Worm (Caenorhabditis elegans) whole organism, L1 larva: ENCODE measurements around the gene daf-12.

Experiments used
- ama-1 ChIP-seq: fragments of 150-350 bp; optimal IDR thresholded peaks from 2 replicates; lab custom pipeline; 2014
- blmp-1 ChIP-seq: fragments of 150-350 bp; optimal IDR thresholded peaks from 2 replicates; lab custom pipeline; 2014; ENCODE audit warnings: missing biosample characterization, missing genetic modification characterization
- ceh-63 ChIP-seq: fragments of 200-800 bp; sonication (Bioruptor generic); optimal IDR thresholded peaks from 2 replicates; lab custom pipeline; 2018; ENCODE audit warnings: mild to moderate bottlenecking, missing genetic modification characterization, missing compliant biosample characterization
- ceh-82 ChIP-seq, 3 experiments: fragments of 150-350 bp in 1 of 3; sonication (generic microtip) in 2 of 3; optimal IDR thresholded peaks; 2 replicates each; lab custom pipeline; 2014 to 2017; ENCODE audit warnings: missing biosample characterization in 3 of 3, missing genetic modification characterization in 3 of 3
- ceh-88 ChIP-seq: fragments of 200-800 bp; sonication (Bioruptor generic); IDR thresholded peaks from 2 replicates; pipeline ENCODE4 v1.3.6; 2022; ENCODE audit warnings: missing genetic modification characterization, missing compliant biosample characterization
- ceh-90 ChIP-seq: sonication (generic microtip); optimal IDR thresholded peaks from 2 replicates; lab custom pipeline; 2016; ENCODE audit warnings: missing genetic modification characterization, missing compliant biosample characterization
- dsc-1 ChIP-seq: sonication (generic microtip); optimal IDR thresholded peaks from 2 replicates; lab custom pipeline; 2016; ENCODE audit warnings: mild to moderate bottlenecking, missing genetic modification characterization, missing compliant biosample characterization
- efl-1 ChIP-seq, 4 experiments: fragments of 150-350 bp; optimal IDR thresholded peaks in 3 of 4; peaks in 1 of 4; 1 replicate in 1 of 4; 2 replicates in 3 of 4; lab custom pipeline; 2014; ENCODE audit warnings: missing biosample characterization in 2 of 4, missing genetic modification characterization in 2 of 4, missing genetic modification reagents in 2 of 4
- elt-2 ChIP-seq: sonication (generic microtip); optimal IDR thresholded peaks from 2 replicates; lab custom pipeline; 2016; ENCODE audit warnings: missing genetic modification characterization, mild to moderate bottlenecking, inconsistent platforms, missing compliant biosample characterization, missing genetic modification reagents
- elt-3 ChIP-seq, 6 experiments: fragments of 150-350 bp in 1 of 6; sonication (generic microtip); optimal IDR thresholded peaks; 2 replicates each; lab custom pipeline; 2017 to 2018; ENCODE audit warnings: missing biosample characterization in 6 of 6, missing genetic modification characterization in 6 of 6, inconsistent platforms in 1 of 6
- fkh-4 ChIP-seq: sonication (generic microtip); optimal IDR thresholded peaks from 2 replicates; lab custom pipeline; 2016; ENCODE audit warnings: missing compliant biosample characterization, missing genetic modification characterization, borderline replicate concordance
- fos-1 ChIP-seq: fragments of 150-350 bp; optimal IDR thresholded peaks from 2 replicates; lab custom pipeline; 2014; ENCODE audit warnings: missing biosample characterization, missing genetic modification characterization
- grh-1 ChIP-seq: fragments of 200-800 bp; sonication (Bioruptor generic); IDR thresholded peaks from 2 replicates; pipeline ENCODE4 v1.3.6; 2022; ENCODE audit warnings: missing genetic modification reagents, missing genetic modification characterization, missing compliant biosample characterization
- hlh-17 ChIP-seq: fragments of 200-800 bp; sonication (Bioruptor generic); optimal IDR thresholded peaks from 2 replicates; lab custom pipeline; 2018; ENCODE audit warnings: missing genetic modification characterization, mild to moderate bottlenecking, missing compliant biosample characterization, moderate library complexity, borderline replicate concordance
- hlh-4 ChIP-seq: sonication (generic microtip); optimal IDR thresholded peaks from 2 replicates; lab custom pipeline; 2016; ENCODE audit warnings: mild to moderate bottlenecking, missing genetic modification characterization, missing compliant biosample characterization
- hpl-2 ChIP-seq: fragments of 150-350 bp; optimal IDR thresholded peaks from 2 replicates; lab custom pipeline; 2014; ENCODE audit warnings: missing biosample characterization, missing genetic modification reagents, missing genetic modification characterization
- irx-1 ChIP-seq: sonication (generic microtip); optimal IDR thresholded peaks from 2 replicates; lab custom pipeline; 2016; ENCODE audit warnings: missing genetic modification characterization, missing compliant biosample characterization
- jun-1 ChIP-seq: fragments of 150-350 bp; optimal IDR thresholded peaks from 2 replicates; lab custom pipeline; 2014; ENCODE audit warnings: missing biosample characterization, missing genetic modification reagents, missing genetic modification characterization
- lin-13 ChIP-seq: fragments of 150-350 bp; optimal IDR thresholded peaks from 2 replicates; lab custom pipeline; 2014; ENCODE audit warnings: missing biosample characterization, missing genetic modification reagents, missing genetic modification characterization
- lin-14 ChIP-seq: fragments of 200-800 bp; sonication (Bioruptor generic); optimal IDR thresholded peaks from 2 replicates; lab custom pipeline; 2018; ENCODE audit warnings: mild to moderate bottlenecking, missing genetic modification characterization, moderate library complexity, missing compliant biosample characterization
- lin-15B ChIP-seq: fragments of 150-350 bp; sonication (generic microtip); optimal IDR thresholded peaks from 3 replicates; lab custom pipeline; 2014; ENCODE audit warnings: missing biosample characterization, missing genetic modification characterization
- lin-35 ChIP-seq, 2 experiments: fragments of 150-350 bp; optimal IDR thresholded peaks; 2 replicates each; lab custom pipeline; 2014; ENCODE audit warnings: missing biosample characterization in 2 of 2, missing genetic modification characterization in 2 of 2, missing genetic modification reagents in 2 of 2
- lin-39 ChIP-seq: fragments of 150-350 bp; optimal IDR thresholded peaks from 2 replicates; lab custom pipeline; 2014; ENCODE audit warnings: missing biosample characterization, missing genetic modification reagents, missing genetic modification characterization
- lir-3 ChIP-seq: sonication (generic microtip); optimal IDR thresholded peaks from 2 replicates; lab custom pipeline; 2016; ENCODE audit warnings: mild to moderate bottlenecking, missing genetic modification characterization, moderate library complexity, missing compliant biosample characterization; ENCODE audit not compliant: poor library complexity
- mdl-1 ChIP-seq, 2 experiments: fragments of 150-350 bp; optimal IDR thresholded peaks; 2 replicates each; lab custom pipeline; 2014 to 2017; ENCODE audit warnings: missing biosample characterization in 2 of 2, missing genetic modification characterization in 2 of 2, inconsistent platforms in 1 of 2
- nhr-20 ChIP-seq: sonication (generic microtip); optimal IDR thresholded peaks from 2 replicates; lab custom pipeline; 2016; ENCODE audit warnings: mild to moderate bottlenecking, missing genetic modification characterization, missing compliant biosample characterization
- nhr-237 ChIP-seq: fragments of 150-350 bp; optimal IDR thresholded peaks from 2 replicates; lab custom pipeline; 2014; ENCODE audit warnings: missing biosample characterization, missing genetic modification characterization
- nhr-47 ChIP-seq: sonication (generic microtip); optimal IDR thresholded peaks from 2 replicates; lab custom pipeline; 2016; ENCODE audit warnings: mild to moderate bottlenecking, missing genetic modification characterization, moderate library complexity, missing compliant biosample characterization
- nhr-71 ChIP-seq: sonication (generic microtip); optimal IDR thresholded peaks from 2 replicates; lab custom pipeline; 2016; ENCODE audit warnings: mild to moderate bottlenecking, missing genetic modification characterization, moderate library complexity, missing compliant biosample characterization
- nhr-76 ChIP-seq: sonication (generic microtip); optimal IDR thresholded peaks from 2 replicates; lab custom pipeline; 2017; ENCODE audit warnings: missing biosample characterization, missing genetic modification characterization
- nhr-85 ChIP-seq: sonication (generic microtip); peaks from one replicate; lab custom pipeline; 2016; ENCODE audit warnings: missing genetic modification characterization, inconsistent platforms, missing compliant biosample characterization
- nhr-90 ChIP-seq: sonication (generic microtip); optimal IDR thresholded peaks from 2 replicates; lab custom pipeline; 2016; ENCODE audit warnings: mild to moderate bottlenecking, missing genetic modification characterization, missing compliant biosample characterization; ENCODE audit not compliant: poor library complexity
- pag-3 ChIP-seq: sonication (generic microtip); optimal IDR thresholded peaks from 2 replicates; lab custom pipeline; 2017; ENCODE audit warnings: missing genetic modification characterization, mild to moderate bottlenecking, missing compliant biosample characterization, antibody characterized with exemption, borderline replicate concordance; ENCODE audit not compliant: insufficient read depth
- pax-3 ChIP-seq: fragments of 200-800 bp; sonication (Bioruptor generic); optimal IDR thresholded peaks from 2 replicates; lab custom pipeline; 2018; ENCODE audit warnings: mild to moderate bottlenecking, missing genetic modification characterization, moderate library complexity, missing compliant biosample characterization
- pqm-1 ChIP-seq: sonication (generic microtip); optimal IDR thresholded peaks from 3 replicates; lab custom pipeline; 2017; ENCODE audit warnings: missing biosample characterization, missing genetic modification characterization
- snu-23 ChIP-seq: sonication (generic microtip); optimal IDR thresholded peaks from 2 replicates; lab custom pipeline; 2016; ENCODE audit warnings: missing genetic modification characterization, missing compliant biosample characterization
- swsn-7 ChIP-seq: sonication (generic microtip); optimal IDR thresholded peaks from 2 replicates; lab custom pipeline; 2016; ENCODE audit warnings: missing genetic modification characterization, missing compliant biosample characterization
- tbx-2 ChIP-seq: sonication (generic microtip); optimal IDR thresholded peaks from 2 replicates; lab custom pipeline; 2016; ENCODE audit warnings: missing genetic modification characterization, missing compliant biosample characterization
- tlp-1 ChIP-seq: fragments of 150-350 bp; optimal IDR thresholded peaks from 2 replicates; lab custom pipeline; 2014; ENCODE audit warnings: missing biosample characterization, missing genetic modification characterization
- unc-30 ChIP-seq: sonication (generic microtip); optimal IDR thresholded peaks from 2 replicates; lab custom pipeline; 2017; ENCODE audit warnings: missing biosample characterization, missing genetic modification characterization
- unc-62 ChIP-seq: fragments of 150-350 bp; optimal IDR thresholded peaks from 2 replicates; lab custom pipeline; 2014; ENCODE audit warnings: missing biosample characterization, missing genetic modification reagents, missing genetic modification characterization
- unc-98 ChIP-seq: fragments of 200-800 bp; sonication (Bioruptor generic); IDR thresholded peaks from 2 replicates; pipeline ENCODE4 v1.3.6; 2022; ENCODE audit warnings: missing genetic modification characterization, missing compliant biosample characterization
- zip-4 ChIP-seq: fragments of 200-800 bp; sonication (Bioruptor generic); optimal IDR thresholded peaks from 2 replicates; lab custom pipeline; 2018; ENCODE audit warnings: mild to moderate bottlenecking, missing genetic modification characterization, moderate library complexity, missing compliant biosample characterization

daf-12 gene

DNA sequence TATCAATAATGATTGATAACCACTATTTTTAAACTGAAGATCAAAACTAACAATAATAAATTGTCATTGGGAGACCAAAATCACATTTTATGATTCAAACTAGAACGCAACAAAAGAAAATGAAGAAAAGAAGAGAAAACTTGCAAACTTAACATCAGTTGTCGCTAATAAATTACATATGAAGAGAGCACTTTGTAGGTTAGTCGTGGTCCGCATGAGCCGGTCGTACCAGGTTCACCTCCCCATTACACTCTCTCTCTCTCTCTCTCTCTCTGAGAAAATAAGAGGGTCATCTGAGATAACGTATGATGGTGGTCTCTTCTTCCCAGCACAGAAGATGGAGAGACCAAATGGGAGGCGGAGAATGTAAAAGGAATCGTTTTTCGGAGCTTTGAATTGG is 6.6 kb upstream of the daf-12 start (continued):
- TF ChIP-seq nhr-20 (peak; percentile 41), ceh-88 (GFP tag; lab: Robert Waterston, UW) (no peak), pag-3 (no peak), dsc-1 (tag; lab: Kevin White, UChicago) (peak; percentile 42), hlh-17 (GFP tag; lab: Kevin White, UChicago) (no peak), mdl-1 (tag; optimal IDR thresholded peaks at IDR 0.05; lab: Kevin White, UChicago) (peak in 1 of 2 experiments; percentile 5), lin-39 (tag; lab: Kevin White, UChicago) (no peak), ceh-90 (tag; lab: Kevin White, UChicago) (no peak)

DNA sequence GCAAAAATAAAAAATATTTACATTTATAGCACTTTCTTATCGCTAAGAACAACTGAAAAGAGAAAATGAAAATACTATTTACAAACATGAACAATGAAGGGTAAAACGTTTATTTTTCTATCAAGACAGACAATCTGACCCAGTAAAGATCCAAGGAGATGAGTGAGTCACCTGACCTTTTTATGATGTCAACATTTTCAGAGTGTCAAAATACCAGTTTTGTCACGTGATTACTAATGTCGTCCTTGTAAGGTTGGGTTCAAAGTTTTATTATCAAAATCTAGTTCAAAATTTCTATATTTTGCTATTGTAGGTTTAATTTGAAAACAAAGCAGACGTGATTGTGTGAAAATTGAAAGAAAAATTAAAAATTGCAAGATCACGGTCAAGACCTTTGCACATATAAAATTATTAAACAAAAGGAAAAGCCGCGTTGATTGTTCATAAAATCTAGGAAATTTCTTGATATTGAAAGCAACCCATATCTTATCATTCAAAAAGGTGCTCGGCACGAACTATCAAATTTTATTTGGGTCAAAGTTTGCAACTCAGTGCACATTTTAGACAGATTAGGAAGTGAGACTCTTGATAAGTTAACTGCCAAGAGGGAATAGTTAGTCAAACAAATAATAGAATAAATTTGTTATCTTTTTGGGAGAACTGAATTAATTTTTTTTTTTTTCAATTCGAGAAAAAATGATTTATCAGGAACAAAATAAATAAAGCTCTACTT is 5.5 kb upstream of the daf-12 start:
- TF ChIP-seq lin-14: peak; percentile 26
- peak; percentile 37 for TF ChIP-seq tlp-1 (tag; lab: Kevin White, UChicago)
- peak; percentile 70 for TF ChIP-seq nhr-20
- TF ChIP-seq ceh-82 (tag; optimal IDR thresholded peaks at IDR 0.05; lab: Kevin White, UChicago): no peak
- peak; percentile 21 for TF ChIP-seq snu-23
- TF ChIP-seq hlh-17 (GFP tag; lab: Kevin White, UChicago): no peak
- peak in 2 of 6 experiments; percentile 50 to 55 for TF ChIP-seq elt-3 (tag; optimal IDR thresholded peaks at IDR 0.05; lab: Kevin White, UChicago)
- peak; percentile 39 for TF ChIP-seq nhr-71 (tag; lab: Kevin White, UChicago)
- TF ChIP-seq jun-1 (tag; lab: Kevin White, UChicago): no peak
- TF ChIP-seq nhr-85 (tag; lab: Kevin White, UChicago): peak; percentile 93
- TF ChIP-seq ceh-63 (GFP tag; lab: Kevin White, UChicago): no peak
- TF ChIP-seq unc-98 (GFP tag; lab: Robert Waterston, UW): no peak
- TF ChIP-seq mdl-1 (tag; optimal IDR thresholded peaks at IDR 0.05; lab: Kevin White, UChicago): peak in 1 of 2 experiments; percentile 8
- TF ChIP-seq lin-35 (GFP tag; optimal IDR thresholded peaks at IDR 0.05; lab: Kevin White, UChicago): peak in 1 of 2 experiments; percentile 25
- TF ChIP-seq nhr-90 (tag; lab: Kevin White, UChicago): peak; percentile 25
- peak; percentile 2 for TF ChIP-seq blmp-1 (tag; lab: Kevin White, UChicago)
- TF ChIP-seq elt-2 (tag; lab: Kevin White, UChicago): peak; percentile 89
- TF ChIP-seq fos-1 (tag; lab: Kevin White, UChicago): no peak

DNA sequence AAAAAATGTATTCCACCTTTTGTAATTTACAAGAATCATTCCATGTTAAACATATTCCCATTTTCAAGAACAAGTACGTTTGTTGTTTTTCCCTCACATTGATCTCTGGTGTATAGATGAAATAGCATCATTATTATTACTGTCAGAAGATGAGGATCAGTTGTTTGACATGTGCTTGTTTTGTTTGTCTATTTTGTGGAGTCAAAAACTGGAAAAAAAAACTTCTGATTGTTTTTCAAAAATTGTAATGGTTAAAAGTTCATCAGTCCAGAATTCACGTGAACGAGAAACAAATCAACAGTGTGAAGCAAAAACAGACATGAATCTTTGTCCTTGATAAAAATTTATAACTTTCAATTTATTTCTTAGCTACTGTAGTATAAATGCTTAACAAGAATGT is 4.8 kb upstream of the daf-12 start:
- TF ChIP-seq nhr-20: peak; percentile 31
- TF ChIP-seq lin-13: no peak
- TF ChIP-seq unc-62: no peak
- TF ChIP-seq nhr-47 (tag; lab: Kevin White, UChicago): no peak
- no peak for TF ChIP-seq lin-39 (tag; lab: Kevin White, UChicago)
- no peak for TF ChIP-seq lin-15B
- TF ChIP-seq mdl-1 (tag; optimal IDR thresholded peaks at IDR 0.05; lab: Kevin White, UChicago): no peak
- TF ChIP-seq tbx-2 (tag; lab: Kevin White, UChicago): no peak
- TF ChIP-seq zip-4 (GFP tag; lab: Kevin White, UChicago): no peak
- TF ChIP-seq, all 84 proteins: peak for 1

DNA sequence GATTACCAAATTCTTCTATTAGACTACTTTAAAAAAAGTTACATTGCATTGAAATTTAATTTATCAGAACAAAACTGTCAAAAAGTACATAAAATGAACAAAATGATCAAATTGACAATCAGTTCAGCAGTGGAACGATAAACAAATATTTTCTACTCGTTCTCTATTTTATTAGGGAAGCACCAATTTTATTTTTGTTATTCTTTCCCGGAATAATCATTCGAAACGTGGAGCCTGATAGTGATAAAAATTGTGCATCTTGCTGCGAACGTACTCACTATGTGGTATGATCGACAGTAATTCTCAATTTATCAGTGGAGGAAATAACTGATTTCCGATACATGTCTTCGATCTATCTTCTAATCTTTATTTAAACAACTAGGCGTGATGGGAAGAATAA is 3.8 kb upstream of the daf-12 start:
- no peak for TF ChIP-seq hlh-4 (tag; lab: Kevin White, UChicago)
- TF ChIP-seq ceh-90 (tag; lab: Kevin White, UChicago): no peak
- no peak for TF ChIP-seq pax-3 (tag; lab: Kevin White, UChicago)
- peak; percentile 45 for TF ChIP-seq blmp-1 (tag; lab: Kevin White, UChicago)
- no peak for TF ChIP-seq unc-62
- TF ChIP-seq swsn-7 (tag; lab: Kevin White, UChicago): no peak
- TF ChIP-seq efl-1 (optimal IDR thresholded peaks at IDR 0.05; lab: Kevin White, UChicago): no peak
- TF ChIP-seq efl-1 (GFP tag; optimal IDR thresholded peaks at IDR 0.05 in 1 of 2; lab: Kevin White, UChicago): peak in 1 of 2 experiments; percentile 14
- TF ChIP-seq nhr-76: no peak
- TF ChIP-seq elt-2 (tag; lab: Kevin White, UChicago): peak; percentile 61
- no peak for TF ChIP-seq unc-98 (GFP tag; lab: Robert Waterston, UW)
- TF ChIP-seq ama-1: no peak
- no peak for TF ChIP-seq jun-1 (tag; lab: Kevin White, UChicago)
- no peak for TF ChIP-seq tbx-2 (tag; lab: Kevin White, UChicago)
- TF ChIP-seq lir-3: no peak
- TF ChIP-seq nhr-20: no peak
- no peak for TF ChIP-seq irx-1
- no peak for TF ChIP-seq pqm-1 (tag; lab: Kevin White, UChicago)
- no peak for TF ChIP-seq hpl-2 (GFP tag; lab: Kevin White, UChicago)
- no peak for TF ChIP-seq fkh-4 (tag; lab: Kevin White, UChicago)
- TF ChIP-seq grh-1: no peak
- TF ChIP-seq unc-30: no peak
- TF ChIP-seq nhr-85 (tag; lab: Kevin White, UChicago): no peak
- TF ChIP-seq nhr-237 (tag; lab: Kevin White, UChicago): no peak
